Worm (Caenorhabditis elegans) whole organism, L1 larva: Measurements from ENCODE around the gene F56D6.19.
A peak's percentile ranks its signal among the peaks of the same experiment; 100 is the strongest.

Experiments
- C16A3.4 ChIP-seq: fragments of 150-350 bp; optimal IDR thresholded peaks from 2 replicates; lab custom pipeline; 2014; ENCODE audit warnings: missing biosample characterization, missing genetic modification characterization
- F16B12.6 ChIP-seq: fragments of 150-350 bp; optimal IDR thresholded peaks from 2 replicates; lab custom pipeline; 2014; ENCODE audit warnings: missing biosample characterization, missing genetic modification characterization
- Y116A8C.19 ChIP-seq: sonication (generic microtip); optimal IDR thresholded peaks from 2 replicates; lab custom pipeline; 2016; ENCODE audit warnings: missing compliant biosample characterization, missing genetic modification characterization, borderline replicate concordance
- aha-1 ChIP-seq: fragments of 150-350 bp; optimal IDR thresholded peaks from 2 replicates; lab custom pipeline; 2014; ENCODE audit warnings: missing biosample characterization, missing genetic modification characterization
- alr-1 ChIP-seq: fragments of 200-800 bp; sonication (Bioruptor generic); optimal IDR thresholded peaks from 2 replicates; lab custom pipeline; 2018; ENCODE audit warnings: borderline replicate concordance, mild to moderate bottlenecking, missing genetic modification characterization, missing compliant biosample characterization
- aly-2 ChIP-seq: fragments of 150-350 bp; optimal IDR thresholded peaks from 2 replicates; lab custom pipeline; 2014; ENCODE audit warnings: missing biosample characterization, missing genetic modification characterization
- ama-1 ChIP-seq: fragments of 150-350 bp; optimal IDR thresholded peaks from 2 replicates; lab custom pipeline; 2014
- ceh-90 ChIP-seq: sonication (generic microtip); optimal IDR thresholded peaks from 2 replicates; lab custom pipeline; 2016; ENCODE audit warnings: missing genetic modification characterization, missing compliant biosample characterization
- efl-1 ChIP-seq, 4 experiments: fragments of 150-350 bp; optimal IDR thresholded peaks in 3 of 4; peaks in 1 of 4; 1 replicate in 1 of 4; 2 replicates in 3 of 4; lab custom pipeline; 2014; ENCODE audit warnings: missing biosample characterization in 2 of 4, missing genetic modification characterization in 2 of 4, missing genetic modification reagents in 2 of 4
- efl-3 ChIP-seq: fragments of 200-800 bp; sonication (Bioruptor generic); optimal IDR thresholded peaks from 2 replicates; lab custom pipeline; 2018; ENCODE audit warnings: mild to moderate bottlenecking, missing genetic modification characterization, missing compliant biosample characterization
- egl-27 ChIP-seq, 2 experiments: fragments of 150-350 bp in 1 of 2; sonication (generic microtip); optimal IDR thresholded peaks; 3 replicates each; lab custom pipeline; 2017 to 2018; ENCODE audit warnings: missing biosample characterization in 2 of 2, missing genetic modification characterization in 2 of 2, missing genetic modification reagents in 2 of 2
- elt-2 ChIP-seq: sonication (generic microtip); optimal IDR thresholded peaks from 2 replicates; lab custom pipeline; 2016; ENCODE audit warnings: missing genetic modification characterization, mild to moderate bottlenecking, inconsistent platforms, missing compliant biosample characterization, missing genetic modification reagents
- fkh-8 ChIP-seq: sonication (generic microtip); optimal IDR thresholded peaks from 2 replicates; lab custom pipeline; 2016; ENCODE audit warnings: mild to moderate bottlenecking, missing genetic modification characterization, missing compliant biosample characterization
- fos-1 ChIP-seq: fragments of 150-350 bp; optimal IDR thresholded peaks from 2 replicates; lab custom pipeline; 2014; ENCODE audit warnings: missing biosample characterization, missing genetic modification characterization
- hlh-4 ChIP-seq: sonication (generic microtip); optimal IDR thresholded peaks from 2 replicates; lab custom pipeline; 2016; ENCODE audit warnings: mild to moderate bottlenecking, missing genetic modification characterization, missing compliant biosample characterization
- hpl-2 ChIP-seq: fragments of 150-350 bp; optimal IDR thresholded peaks from 2 replicates; lab custom pipeline; 2014; ENCODE audit warnings: missing biosample characterization, missing genetic modification reagents, missing genetic modification characterization
- isw-1 ChIP-seq: fragments of 200-800 bp; sonication (Bioruptor generic); IDR thresholded peaks from 2 replicates; pipeline ENCODE4 v1.3.6; 2022; ENCODE audit warnings: missing genetic modification characterization, missing compliant biosample characterization
- lin-15B ChIP-seq: fragments of 150-350 bp; sonication (generic microtip); optimal IDR thresholded peaks from 3 replicates; lab custom pipeline; 2014; ENCODE audit warnings: missing biosample characterization, missing genetic modification characterization
- lin-35 ChIP-seq, 2 experiments: fragments of 150-350 bp; optimal IDR thresholded peaks; 2 replicates each; lab custom pipeline; 2014; ENCODE audit warnings: missing biosample characterization in 2 of 2, missing genetic modification characterization in 2 of 2, missing genetic modification reagents in 2 of 2
- lir-3 ChIP-seq: sonication (generic microtip); optimal IDR thresholded peaks from 2 replicates; lab custom pipeline; 2016; ENCODE audit warnings: mild to moderate bottlenecking, missing genetic modification characterization, moderate library complexity, missing compliant biosample characterization; ENCODE audit not compliant: poor library complexity
- lsy-2 ChIP-seq, 2 experiments: fragments of 150-350 bp; optimal IDR thresholded peaks; 2 replicates each; lab custom pipeline; 2014; ENCODE audit warnings: missing biosample characterization in 2 of 2, missing genetic modification characterization in 2 of 2
- mab-9 ChIP-seq: fragments of 200-800 bp; sonication (Bioruptor generic); IDR thresholded peaks from 2 replicates; pipeline ENCODE4 v1.3.6; 2022; ENCODE audit warnings: missing genetic modification reagents, missing genetic modification characterization, missing compliant biosample characterization
- mdl-1 ChIP-seq, 2 experiments: fragments of 150-350 bp; optimal IDR thresholded peaks; 2 replicates each; lab custom pipeline; 2014 to 2017; ENCODE audit warnings: missing biosample characterization in 2 of 2, missing genetic modification characterization in 2 of 2, inconsistent platforms in 1 of 2
- mef-2 ChIP-seq: fragments of 150-350 bp; optimal IDR thresholded peaks from 2 replicates; lab custom pipeline; 2014; ENCODE audit warnings: missing biosample characterization, missing genetic modification characterization
- nhr-19 ChIP-seq: fragments of 200-800 bp; sonication (Bioruptor generic); conservative IDR thresholded peaks from 2 replicates; pipeline ENCODE4 v1.3.6; 2022; ENCODE audit warnings: missing genetic modification characterization, missing compliant biosample characterization
- nhr-237 ChIP-seq: fragments of 150-350 bp; optimal IDR thresholded peaks from 2 replicates; lab custom pipeline; 2014; ENCODE audit warnings: missing biosample characterization, missing genetic modification characterization
- nhr-76 ChIP-seq: sonication (generic microtip); optimal IDR thresholded peaks from 2 replicates; lab custom pipeline; 2017; ENCODE audit warnings: missing biosample characterization, missing genetic modification characterization
- nhr-85 ChIP-seq: sonication (generic microtip); peaks from one replicate; lab custom pipeline; 2016; ENCODE audit warnings: missing genetic modification characterization, inconsistent platforms, missing compliant biosample characterization
- pax-3 ChIP-seq: fragments of 200-800 bp; sonication (Bioruptor generic); optimal IDR thresholded peaks from 2 replicates; lab custom pipeline; 2018; ENCODE audit warnings: mild to moderate bottlenecking, missing genetic modification characterization, moderate library complexity, missing compliant biosample characterization
- pqm-1 ChIP-seq: sonication (generic microtip); optimal IDR thresholded peaks from 3 replicates; lab custom pipeline; 2017; ENCODE audit warnings: missing biosample characterization, missing genetic modification characterization
- rnt-1 ChIP-seq: sonication (generic microtip); optimal IDR thresholded peaks from 2 replicates; lab custom pipeline; 2016; ENCODE audit warnings: mild to moderate bottlenecking, missing genetic modification characterization, moderate library complexity, missing compliant biosample characterization
- skn-1 ChIP-seq: fragments of 150-350 bp; optimal IDR thresholded peaks from 2 replicates; lab custom pipeline; 2014; ENCODE audit warnings: missing biosample characterization, missing genetic modification characterization
- snu-23 ChIP-seq: sonication (generic microtip); optimal IDR thresholded peaks from 2 replicates; lab custom pipeline; 2016; ENCODE audit warnings: missing genetic modification characterization, missing compliant biosample characterization
- sptf-1 ChIP-seq: fragments of 150-350 bp; optimal IDR thresholded peaks from 2 replicates; lab custom pipeline; 2014; ENCODE audit warnings: missing biosample characterization, missing genetic modification characterization
- tbx-2 ChIP-seq: sonication (generic microtip); optimal IDR thresholded peaks from 2 replicates; lab custom pipeline; 2016; ENCODE audit warnings: missing genetic modification characterization, missing compliant biosample characterization
- unc-130 ChIP-seq: fragments of 150-350 bp; optimal IDR thresholded peaks from 2 replicates; lab custom pipeline; 2017; ENCODE audit warnings: missing biosample characterization, missing genetic modification characterization, inconsistent platforms
- unc-62 ChIP-seq: fragments of 150-350 bp; optimal IDR thresholded peaks from 2 replicates; lab custom pipeline; 2014; ENCODE audit warnings: missing biosample characterization, missing genetic modification reagents, missing genetic modification characterization
- vab-15 ChIP-seq: sonication (generic microtip); optimal IDR thresholded peaks from 2 replicates; lab custom pipeline; 2017; ENCODE audit warnings: missing genotype, mild to moderate bottlenecking, missing genetic modification characterization, missing compliant biosample characterization
- zag-1 ChIP-seq: fragments of 150-350 bp; optimal IDR thresholded peaks from 2 replicates; lab custom pipeline; 2014; ENCODE audit warnings: missing biosample characterization, missing genetic modification characterization
- ztf-4 ChIP-seq: fragments of 150-350 bp; optimal IDR thresholded peaks from 2 replicates; lab custom pipeline; 2014; ENCODE audit warnings: missing biosample characterization, missing genetic modification characterization

The F56D6.19 gene

ce11 chrIV:3956095-3956494 is 41.5 kb downstream of the F56D6.19 start, which contains the start of gene clec-73:
Gene clec-73, minus strand, starts transcription at chrIV:3956195.
- TF ChIP-seq lir-3 (tag; lab: Kevin White, UChicago) (no peak), Y116A8C.19 (tag; lab: Kevin White, UChicago) (no peak), fkh-8 (no peak), lin-35 (GFP tag; optimal IDR thresholded peaks at IDR 0.05; lab: Kevin White, UChicago) (no peak), ama-1 (lab: Kevin White, UChicago) (no peak)

ce11 chrIV:3956705-3957104 is 42.1 kb downstream of the F56D6.19 start, which contains the start of gene clec-74:
Gene clec-74, plus strand, starts transcription at chrIV:3957005.
- TF ChIP-seq lir-3 (tag; lab: Kevin White, UChicago) (no peak), fos-1 (tag; lab: Kevin White, UChicago) (no peak), vab-15 (no peak), nhr-85 (tag; lab: Kevin White, UChicago) (no peak), aha-1 (no peak), mab-9 (no peak), aly-2 (no peak), egl-27 (tag; optimal IDR thresholded peaks at IDR 0.05; lab: Kevin White, UChicago) (no peak), efl-1 (optimal IDR thresholded peaks at IDR 0.05; lab: Kevin White, UChicago) (no peak), efl-1 (GFP tag; optimal IDR thresholded peaks at IDR 0.05 in 1 of 2; lab: Kevin White, UChicago) (no peak)

ce11 chrIV:3960396-3960795 is 45.8 kb downstream of the F56D6.19 start, which contains the start of gene clec-75:
Gene clec-75, plus strand, starts transcription at chrIV:3960734.
- TF ChIP-seq nhr-237 (tag; lab: Kevin White, UChicago): no peak
- peak; percentile 70 for TF ChIP-seq elt-2 (tag; lab: Kevin White, UChicago)

- no peak for TF ChIP-seq skn-1 (tag; lab: Kevin White, UChicago)
- TF ChIP-seq unc-130 (tag; lab: Kevin White, UChicago): no peak
- no peak for TF ChIP-seq hpl-2 (GFP tag; lab: Kevin White, UChicago)
- no peak for TF ChIP-seq fkh-8
- no peak for TF ChIP-seq nhr-76 (tag; lab: Kevin White, UChicago)
- no peak for TF ChIP-seq aha-1
- TF ChIP-seq pqm-1: no peak
- TF ChIP-seq sptf-1 (tag; lab: Kevin White, UChicago): no peak
- no peak for TF ChIP-seq nhr-19 (GFP tag; lab: Robert Waterston, UW)
- TF ChIP-seq lsy-2 (tag; optimal IDR thresholded peaks at IDR 0.05; lab: Kevin White, UChicago): no peak
- TF ChIP-seq ztf-4: no peak
- no peak for TF ChIP-seq pax-3 (tag; lab: Kevin White, UChicago)
- TF ChIP-seq efl-1 (optimal IDR thresholded peaks at IDR 0.05; lab: Kevin White, UChicago): no peak
- TF ChIP-seq efl-1 (GFP tag; optimal IDR thresholded peaks at IDR 0.05 in 1 of 2; lab: Kevin White, UChicago): no peak
- TF ChIP-seq isw-1 (GFP tag; lab: Robert Waterston, UW): no peak
- no peak for TF ChIP-seq F16B12.6 (tag; lab: Kevin White, UChicago)
- no peak for TF ChIP-seq C16A3.4
- no peak for TF ChIP-seq ceh-90 (tag; lab: Kevin White, UChicago)
- no peak for TF ChIP-seq efl-3
- no peak for TF ChIP-seq lin-15B
Observed at ce11 chrIV:3962584-3962983, 48.0 kb downstream of the F56D6.19 start, which contains the start of gene Y46C8AM.1. Gene Y46C8AM.1, plus strand, starts transcription at chrIV:3962884.

ce11 chrIV:3963498-3963897 is 48.9 kb downstream of the F56D6.19 start:
- TF ChIP-seq efl-1 (optimal IDR thresholded peaks at IDR 0.05; lab: Kevin White, UChicago): no peak
- TF ChIP-seq efl-1 (GFP tag; optimal IDR thresholded peaks at IDR 0.05 in 1 of 2; lab: Kevin White, UChicago): peak in 1 of 2 experiments; percentile 71
- no peak for TF ChIP-seq rnt-1 (tag; lab: Kevin White, UChicago)
- TF ChIP-seq unc-62 (GFP tag; lab: Kevin White, UChicago): no peak
- TF ChIP-seq alr-1 (tag; lab: Kevin White, UChicago): no peak
- TF ChIP-seq mef-2 (tag; lab: Kevin White, UChicago): no peak
- no peak for TF ChIP-seq hlh-4 (tag; lab: Kevin White, UChicago)
- TF ChIP-seq mdl-1 (tag; optimal IDR thresholded peaks at IDR 0.05; lab: Kevin White, UChicago): no peak
- TF ChIP-seq tbx-2 (tag; lab: Kevin White, UChicago): no peak
- TF ChIP-seq elt-2 (tag; lab: Kevin White, UChicago): peak; percentile 79
- TF ChIP-seq snu-23 (GFP tag; lab: Kevin White, UChicago): no peak
- no peak for TF ChIP-seq zag-1 (tag; lab: Kevin White, UChicago)
- peak in 1 of 2 experiments; percentile 11 for TF ChIP-seq lin-35 (GFP tag; optimal IDR thresholded peaks at IDR 0.05; lab: Kevin White, UChicago)
- TF ChIP-seq, all 84 proteins: peak for 3
